Worm (Caenorhabditis elegans): ENCODE measurements around the gene ndc-80.

The ndc-80 gene

DNA sequence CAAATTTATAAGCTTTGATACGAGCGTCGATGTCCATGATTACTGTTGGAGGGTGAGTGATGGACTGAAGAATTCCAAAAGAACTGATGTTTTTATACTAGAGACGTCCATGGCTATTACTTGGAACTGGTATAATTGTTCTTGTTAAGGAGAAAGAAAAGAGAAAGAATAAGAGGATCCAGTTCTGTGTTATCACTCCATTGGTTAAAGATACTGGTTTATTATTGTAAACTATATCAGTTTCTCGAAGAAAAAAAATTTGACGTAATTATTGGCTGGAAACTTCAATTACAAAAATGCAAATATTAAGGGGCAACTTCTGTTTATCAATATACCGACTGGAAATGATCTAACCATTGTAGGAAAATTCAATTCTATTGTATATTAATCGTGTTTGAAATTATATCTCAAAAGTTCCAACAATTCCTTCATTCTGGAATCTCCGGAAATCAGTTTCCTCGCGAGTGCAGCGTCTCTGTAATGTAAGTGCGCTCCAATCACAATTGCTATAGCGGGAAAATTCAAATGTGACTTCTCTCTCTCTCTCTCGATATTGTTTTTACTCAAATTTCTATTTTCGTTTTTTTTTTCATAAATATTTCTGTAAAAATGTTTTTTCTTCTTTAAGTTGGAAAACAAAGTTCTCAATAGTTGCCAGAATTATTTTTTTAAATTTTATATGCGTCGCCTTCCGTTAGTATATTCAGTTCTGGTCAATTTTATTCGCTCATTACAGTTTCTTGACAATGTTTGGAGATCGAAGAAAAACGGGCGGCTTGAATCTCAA is at the start of gene ndc-80, which contains the start of gene col-2:
TSS of gene ndc-80 (plus strand) at position 737 of the 787 bp plus-strand sequence.
TSS of gene col-2 (minus strand) at position 51 of the 787 bp plus-strand sequence.
- TF ChIP-seq lin-14 (GFP tag; optimal IDR thresholded peaks at IDR 0.05) (peak; percentile 79), unc-98 (GFP tag; IDR thresholded peaks at IDR 0.05) (no peak), tbx-2 (tag; optimal IDR thresholded peaks at IDR 0.05) (peak; percentile 61), lin-13 (GFP tag; optimal IDR thresholded peaks at IDR 0.05) (peak; percentile 71), mef-2 (tag; optimal IDR thresholded peaks at IDR 0.05) (no peak), xbp-1 (tag; optimal IDR thresholded peaks at IDR 0.05) (peak; percentile 71), nhr-71 (tag; optimal IDR thresholded peaks at IDR 0.05) (peak; percentile 83), irx-1 (tag; optimal IDR thresholded peaks at IDR 0.05) (no peak), nhr-85 (tag) (peak; percentile 79), aly-2 (tag; optimal IDR thresholded peaks at IDR 0.05) (no peak), Y116A8C.19 (tag; optimal IDR thresholded peaks at IDR 0.05; ENCODE audit: borderline replicate concordance) (no peak), sptf-1 (tag; optimal IDR thresholded peaks at IDR 0.05) (no peak), unc-86 (tag; optimal IDR thresholded peaks at IDR 0.05) (peak; percentile 38), isw-1 (GFP tag; IDR thresholded peaks at IDR 0.05) (peak; percentile 48), ceh-8 (GFP tag; optimal IDR thresholded peaks at IDR 0.05) (no peak), lsy-2 (tag; optimal IDR thresholded peaks at IDR 0.05) (peak; percentile 69 to 92), aha-1 (tag; optimal IDR thresholded peaks at IDR 0.05) (no peak), lir-3 (tag; optimal IDR thresholded peaks at IDR 0.05; ENCODE audit: poor library complexity) (peak; percentile 77), nhr-19 (GFP tag; conservative IDR thresholded peaks at IDR 0.05) (peak; percentile 58), zip-4 (GFP tag; optimal IDR thresholded peaks at IDR 0.05) (no peak), nhr-20 (tag; optimal IDR thresholded peaks at IDR 0.05) (peak; percentile 71), efl-1 (optimal IDR thresholded peaks at IDR 0.05) (peak; percentile 91 to 94), efl-1 (GFP tag; optimal IDR thresholded peaks at IDR 0.05 in 1 of 2) (peak; percentile 88 to 99), nhr-77 (tag; optimal IDR thresholded peaks at IDR 0.05) (peak; percentile 73), blmp-1 (tag; optimal IDR thresholded peaks at IDR 0.05) (peak; percentile 71), dsc-1 (tag; optimal IDR thresholded peaks at IDR 0.05) (peak; percentile 28), snpc-4 (tag; optimal IDR thresholded peaks at IDR 0.05) (peak; percentile 13), rnt-1 (tag; optimal IDR thresholded peaks at IDR 0.05) (peak; percentile 88), sox-4 (tag; optimal IDR thresholded peaks at IDR 0.05) (no peak), ets-5 (GFP tag; IDR thresholded peaks at IDR 0.05) (no peak), sup-37 (GFP tag; optimal IDR thresholded peaks at IDR 0.05) (no peak), nhr-90 (tag; optimal IDR thresholded peaks at IDR 0.05; ENCODE audit: poor library complexity) (peak; percentile 67), unc-30 (tag; optimal IDR thresholded peaks at IDR 0.05) (no peak), fkh-4 (tag; optimal IDR thresholded peaks at IDR 0.05; ENCODE audit: borderline replicate concordance) (no peak), snu-23 (GFP tag; optimal IDR thresholded peaks at IDR 0.05) (peak; percentile 82), skn-1 (tag; optimal IDR thresholded peaks at IDR 0.05) (peak; percentile 70), ztf-11 (tag; optimal IDR thresholded peaks at IDR 0.05) (peak in 1 of 2 experiments; percentile 17), unc-130 (tag; optimal IDR thresholded peaks at IDR 0.05) (no peak), efl-3 (GFP tag; optimal IDR thresholded peaks at IDR 0.05) (no peak), lin-35 (GFP tag; optimal IDR thresholded peaks at IDR 0.05) (peak; percentile 85 to 95), pag-3 (tag; optimal IDR thresholded peaks at IDR 0.05; ENCODE audit: borderline replicate concordance, insufficient read depth) (no peak), ceh-63 (GFP tag; optimal IDR thresholded peaks at IDR 0.05) (no peak), F16B12.6 (tag; optimal IDR thresholded peaks at IDR 0.05) (peak; percentile 58), mdl-1 (tag; optimal IDR thresholded peaks at IDR 0.05) (peak in 1 of 2 experiments; percentile 59), ceh-88 (GFP tag; IDR thresholded peaks at IDR 0.05) (no peak; the same call in 1 of the 2 replicates), elt-3 (tag; optimal IDR thresholded peaks at IDR 0.05) (peak in 1 of 6 experiments; percentile 68), nhr-237 (tag; optimal IDR thresholded peaks at IDR 0.05) (peak; percentile 51), lin-39 (tag; optimal IDR thresholded peaks at IDR 0.05) (no peak), swsn-7 (tag; optimal IDR thresholded peaks at IDR 0.05) (peak; percentile 51), alr-1 (tag; optimal IDR thresholded peaks at IDR 0.05; ENCODE audit: borderline replicate concordance) (no peak), nhr-12 (tag; optimal IDR thresholded peaks at IDR 0.05) (no peak)
